Worm (Caenorhabditis elegans) whole organism, L4/young adult: ENCODE results near the gene srbc-30.

ENCODE experiments used
- W03F9.2 ChIP-seq: fragments of 150-350 bp; optimal IDR thresholded peaks from 2 replicates; lab custom pipeline; 2014; ENCODE audit warnings: missing biosample characterization, missing genetic modification characterization
- dao-5 ChIP-seq: sonication (generic microtip); optimal IDR thresholded peaks from 2 replicates; lab custom pipeline; 2016; ENCODE audit warnings: missing genotype, missing genetic modification characterization, moderate library complexity, missing compliant biosample characterization
- him-1 ChIP-seq: sonication (generic microtip); optimal IDR thresholded peaks from 2 replicates; lab custom pipeline; 2016; ENCODE audit warnings: missing genotype, missing genetic modification reagents, missing genetic modification characterization, missing compliant biosample characterization

DNA sequence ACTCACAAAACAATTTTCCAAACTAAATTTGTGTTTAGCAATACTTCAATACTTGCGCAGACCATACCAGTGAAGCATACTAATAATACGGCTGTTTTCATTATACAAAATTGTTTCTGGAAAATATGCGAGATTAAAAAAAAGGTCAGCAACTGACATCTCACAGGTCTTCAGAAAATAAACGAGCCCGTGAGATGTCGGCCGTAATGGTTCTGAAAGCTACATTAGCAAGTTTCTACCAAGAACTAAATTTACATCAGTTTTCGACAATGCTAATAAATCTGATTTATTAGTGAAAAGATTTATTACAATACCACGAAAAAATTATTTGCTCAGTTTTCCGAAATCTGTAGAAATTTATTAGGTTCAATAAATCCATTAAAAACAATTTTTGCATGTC lies 2.8 kb downstream of the srbc-30 start, which contains the start of gene srbc-31:
- TF ChIP-seq him-1 (tag; lab: Kevin White, UChicago) (no peak), dao-5 (tag; lab: Kevin White, UChicago) (no peak), W03F9.2 (no peak)
